Worm (Caenorhabditis elegans): ENCODE results near the gene F59A1.18.

DNA sequence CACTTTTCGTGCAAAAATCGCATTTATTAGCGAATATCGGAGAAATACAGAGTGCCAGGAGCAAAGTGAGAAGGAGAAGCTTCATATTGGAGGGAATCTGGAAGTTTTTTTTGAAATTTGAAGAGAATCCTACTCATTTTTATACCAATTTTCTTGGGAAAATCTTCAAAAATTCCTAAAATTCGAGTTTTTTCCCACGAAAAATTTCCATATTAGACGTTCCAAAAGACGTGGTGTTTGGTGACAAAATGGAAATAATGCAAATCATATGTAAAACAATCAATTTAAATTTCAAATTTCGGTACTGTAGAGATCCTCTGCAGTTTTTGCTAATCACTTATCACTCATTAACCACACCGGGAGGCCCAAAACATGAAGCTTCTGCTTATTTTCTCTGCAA, 1.9 kb downstream of the F59A1.18 start, which contains the start of the genes F59A1.16 and F59A1.6:
- no peak for TF ChIP-seq him-1 (tag; optimal IDR thresholded peaks at IDR 0.05)
- no peak for TF ChIP-seq dao-5 (tag; optimal IDR thresholded peaks at IDR 0.05)

All from whole organism, L4/young adult.